Fruit fly (Drosophila melanogaster): ENCODE results near the gene CG7017.

DNA sequence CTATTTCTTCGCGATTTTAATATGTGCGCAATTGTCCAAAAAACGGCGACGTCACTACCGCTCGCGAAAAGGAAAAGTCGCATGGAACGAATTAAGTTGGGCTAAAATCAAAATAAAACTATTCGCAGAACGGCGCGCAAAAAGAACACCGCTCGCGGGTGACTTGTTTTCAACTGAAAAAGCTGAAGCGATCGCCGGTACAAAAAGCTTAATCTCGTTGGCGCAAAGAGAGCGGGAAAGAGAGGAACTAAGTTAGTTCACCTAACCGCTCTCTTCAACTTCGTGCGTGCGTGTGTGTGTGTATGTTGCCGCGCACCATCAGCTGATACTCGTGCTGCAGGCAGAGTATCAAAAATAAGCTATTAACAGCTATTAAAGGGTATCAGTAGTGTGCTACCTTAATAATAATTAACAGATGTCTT, 13.8 kb downstream of the CG7017 start, which contains the start of gene CG42674:
- TF ChIP-seq dl (GFP tag; optimal IDR thresholded peaks at IDR 0.05; ENCODE audit: insufficient read depth in 1 of 2, partially characterized antibody in 2 of 2) (peak in 1 of 2 experiments; percentile 15), psq (GFP tag; optimal IDR thresholded peaks at IDR 0.05) (no peak), CrebA (GFP tag; optimal IDR thresholded peaks at IDR 0.05; ENCODE audit: borderline replicate concordance) (no peak), Dfd (GFP tag; optimal IDR thresholded peaks at IDR 0.05) (no peak)

All from whole organism, wandering third instar larva.